Fruit fly (Drosophila melanogaster) Kc167 (cell line): ENCODE measurements around the gene vsg.

ENCODE experiments used
- Myc ChIP-seq: fragments of >200 bp; optimal IDR thresholded peaks from 2 replicates; lab custom pipeline; 2017; ENCODE audit warnings: missing external identifiers
- Sin3A ChIP-seq: fragments of >200 bp; optimal IDR thresholded peaks from 2 replicates; lab custom pipeline; 2018; ENCODE audit warnings: missing external identifiers
- h ChIP-seq: fragments of >200 bp; optimal IDR thresholded peaks from 3 replicates; lab custom pipeline; 2018; ENCODE audit warnings: missing external identifiers
- insv ChIP-seq: fragments of >200 bp; optimal IDR thresholded peaks from 3 replicates; lab custom pipeline; 2018; ENCODE audit warnings: missing external identifiers
- psq ChIP-seq: fragments of >200 bp; optimal IDR thresholded peaks from 2 replicates; lab custom pipeline; 2017; ENCODE audit warnings: missing external identifiers
- ttk ChIP-seq: sonication (Bioruptor generic); optimal IDR thresholded peaks from 2 replicates; lab custom pipeline; 2017; ENCODE audit warnings: missing external identifiers

The vsg gene

DNA sequence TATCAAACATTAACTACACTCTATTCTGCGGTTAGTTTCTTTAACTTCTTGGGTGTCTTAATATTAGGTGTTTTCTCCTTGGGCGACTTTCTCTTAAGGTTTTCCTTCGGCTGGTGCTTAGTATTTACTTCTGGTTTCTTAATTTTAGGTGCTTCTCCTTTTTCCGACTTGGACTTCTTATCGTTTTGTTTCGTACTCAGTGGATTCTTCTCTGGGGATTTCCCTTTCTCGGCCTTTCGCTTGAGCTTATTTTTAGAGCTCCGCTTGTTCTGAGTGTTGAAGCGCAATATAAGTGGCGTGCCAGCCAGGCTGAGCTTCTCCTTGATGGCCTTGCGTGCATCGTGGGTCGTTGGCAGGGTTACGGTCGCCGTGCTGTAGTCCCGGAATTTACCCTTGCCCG lies 3.7 kb downstream of the vsg start:
- TF ChIP-seq h (lab: Kevin White, UChicago) (no peak), psq (lab: Kevin White, UChicago) (no peak), ttk (lab: Kevin White, UChicago) (no peak), insv (lab: Kevin White, UChicago) (no peak), Myc (no peak), Sin3A (lab: Kevin White, UChicago) (no peak)

DNA sequence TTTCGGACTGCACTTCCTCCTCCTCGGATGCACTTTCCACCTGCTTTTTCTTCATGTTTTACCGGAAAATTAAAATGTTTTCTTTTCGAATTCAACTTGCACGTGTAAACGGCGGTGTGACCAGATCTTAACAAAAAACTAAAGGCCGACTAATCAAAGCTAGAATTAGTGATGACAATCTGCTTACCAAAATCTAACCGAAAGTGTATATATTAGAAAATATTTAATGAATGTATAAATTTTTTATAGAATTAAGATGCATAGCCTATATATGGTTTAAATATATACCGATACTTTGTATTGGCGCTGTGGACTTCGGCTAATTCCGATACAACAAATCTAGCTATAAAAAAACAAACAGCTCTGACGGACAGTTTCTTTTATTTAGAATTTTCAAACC lies 4.8 kb downstream of the vsg start, which contains the start of the genes CG18178 and CG14174:
Gene CG18178 (minus strand): TSS at position 216 of the 400 bp plus-strand sequence.
Gene CG14174 (plus strand): TSS at position 400 of the 400 bp plus-strand sequence.
- TF ChIP-seq h (lab: Kevin White, UChicago) (no peak), Sin3A (lab: Kevin White, UChicago) (no peak), Myc (no peak), insv (lab: Kevin White, UChicago) (no peak), ttk (lab: Kevin White, UChicago) (no peak), psq (lab: Kevin White, UChicago) (no peak)

DNA sequence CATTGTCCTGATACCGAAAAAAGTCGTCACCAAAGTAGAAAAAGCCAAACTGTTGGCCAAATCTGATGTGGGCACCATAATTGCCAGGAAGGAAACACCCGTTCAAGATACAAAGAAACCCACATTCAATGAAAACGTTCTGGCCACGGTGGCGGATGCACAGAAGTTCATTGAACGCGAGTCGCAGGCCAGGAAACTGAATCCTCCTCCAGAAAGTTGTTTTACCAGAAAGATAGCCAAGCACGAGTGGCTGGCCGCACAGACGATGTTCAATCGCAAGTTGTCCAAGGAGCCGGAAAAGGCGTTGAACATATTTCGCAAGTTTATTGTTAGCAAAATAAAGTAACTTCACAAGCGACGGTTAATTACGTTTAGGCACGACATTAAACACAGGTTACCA lies 6.0 kb downstream of the vsg start:
- TF ChIP-seq psq (lab: Kevin White, UChicago) = no peak
- no peak for TF ChIP-seq insv (lab: Kevin White, UChicago)
- TF ChIP-seq ttk (lab: Kevin White, UChicago) = no peak
- TF ChIP-seq Sin3A (lab: Kevin White, UChicago) = no peak
- no peak for TF ChIP-seq h (lab: Kevin White, UChicago)
- TF ChIP-seq Myc = no peak

DNA sequence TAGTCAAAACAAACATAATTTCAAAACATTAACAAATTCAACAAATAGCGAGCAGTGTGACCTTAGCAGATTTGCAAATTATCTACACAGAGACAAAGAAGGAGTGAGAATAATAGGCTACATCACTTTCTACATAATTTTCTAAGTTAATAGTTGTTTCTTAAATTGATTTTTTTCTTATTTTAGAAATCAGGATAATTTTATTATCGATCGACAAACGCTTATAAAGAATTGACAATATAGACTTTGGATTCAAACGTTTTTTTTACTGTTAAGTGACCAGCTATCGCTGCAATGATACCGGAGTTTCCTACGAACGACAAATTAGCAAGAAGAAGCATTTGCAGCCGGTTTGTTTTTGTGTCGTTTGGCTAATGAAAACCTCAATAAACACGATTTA lies 9.0 kb downstream of the vsg start, which contains the start of the genes nbs and defl:
Gene nbs (minus strand): TSS at position 87 of the 400 bp plus-strand sequence.
Gene defl (plus strand): TSS at position 316 of the 400 bp plus-strand sequence.
- no peak for TF ChIP-seq Sin3A (lab: Kevin White, UChicago)
- no peak for TF ChIP-seq psq (lab: Kevin White, UChicago)
- TF ChIP-seq insv (lab: Kevin White, UChicago) = no peak
- no peak for TF ChIP-seq ttk (lab: Kevin White, UChicago)
- TF ChIP-seq h (lab: Kevin White, UChicago) = no peak
- no peak for TF ChIP-seq Myc

DNA sequence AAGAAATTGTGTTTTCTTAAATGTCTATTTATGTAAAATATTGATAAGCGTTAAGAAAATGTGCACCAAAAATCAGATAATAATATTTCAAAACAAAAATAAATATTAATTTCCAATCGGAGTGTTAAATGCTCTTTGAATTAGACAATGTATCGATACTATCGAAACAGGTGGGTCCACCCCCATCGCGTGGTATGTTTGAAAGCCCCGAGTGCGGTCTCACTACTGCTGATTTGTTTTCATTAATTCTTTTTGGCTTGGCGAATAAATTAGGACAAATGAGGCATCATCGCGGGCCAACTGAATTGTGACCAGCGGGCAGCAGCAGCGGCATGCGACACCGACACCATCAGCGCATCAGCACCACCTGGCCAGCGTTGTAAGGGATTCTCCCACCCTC lies 12.6 kb downstream of the vsg start, which contains the start of gene Naa60:
Gene Naa60 (plus strand): TSS at position 189 of the 400 bp plus-strand sequence.
- TF ChIP-seq ttk (lab: Kevin White, UChicago) = no peak
- no peak for TF ChIP-seq Sin3A (lab: Kevin White, UChicago)
- TF ChIP-seq insv (lab: Kevin White, UChicago) = no peak
- TF ChIP-seq Myc = no peak
- no peak for TF ChIP-seq h (lab: Kevin White, UChicago)
- TF ChIP-seq psq (lab: Kevin White, UChicago) = no peak

DNA sequence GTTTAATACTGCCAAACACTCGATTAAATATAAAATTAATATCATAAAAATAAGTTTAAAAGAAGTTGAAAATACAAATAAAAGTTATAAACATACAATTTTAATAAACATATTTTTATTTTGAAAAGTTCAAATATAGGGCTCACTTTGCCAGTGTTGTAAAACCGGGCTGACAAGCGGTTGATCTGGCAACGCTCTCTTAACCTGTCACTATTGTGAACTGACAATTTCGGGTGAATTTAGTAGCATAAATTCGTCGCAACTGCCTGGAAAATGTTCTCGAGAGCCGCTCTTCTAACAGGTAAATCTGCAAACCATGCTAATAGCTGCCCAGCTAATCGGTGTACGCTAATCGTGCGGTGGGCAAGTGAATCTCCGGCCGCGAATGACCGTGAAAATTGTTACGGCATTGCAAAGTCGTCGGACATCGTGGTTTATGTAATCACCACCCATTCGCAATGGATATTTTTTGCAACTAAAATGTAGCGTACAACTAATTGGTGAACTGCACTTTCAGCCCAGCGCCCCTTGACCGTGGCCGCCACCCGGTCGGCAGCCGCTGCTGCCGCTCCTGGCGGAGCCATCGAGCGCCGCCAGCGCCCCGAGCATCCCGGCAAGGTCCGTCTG lies 15.8 kb downstream of the vsg start, which contains the start of gene ATPsynB:
Gene ATPsynB (plus strand): TSS at position 205 of the 627 bp plus-strand sequence.
- no peak for TF ChIP-seq Myc
- no peak for TF ChIP-seq insv (lab: Kevin White, UChicago)
- TF ChIP-seq psq (lab: Kevin White, UChicago) = no peak
- TF ChIP-seq ttk (lab: Kevin White, UChicago) = no peak
- no peak for TF ChIP-seq Sin3A (lab: Kevin White, UChicago)
- TF ChIP-seq h (lab: Kevin White, UChicago) = no peak

DNA sequence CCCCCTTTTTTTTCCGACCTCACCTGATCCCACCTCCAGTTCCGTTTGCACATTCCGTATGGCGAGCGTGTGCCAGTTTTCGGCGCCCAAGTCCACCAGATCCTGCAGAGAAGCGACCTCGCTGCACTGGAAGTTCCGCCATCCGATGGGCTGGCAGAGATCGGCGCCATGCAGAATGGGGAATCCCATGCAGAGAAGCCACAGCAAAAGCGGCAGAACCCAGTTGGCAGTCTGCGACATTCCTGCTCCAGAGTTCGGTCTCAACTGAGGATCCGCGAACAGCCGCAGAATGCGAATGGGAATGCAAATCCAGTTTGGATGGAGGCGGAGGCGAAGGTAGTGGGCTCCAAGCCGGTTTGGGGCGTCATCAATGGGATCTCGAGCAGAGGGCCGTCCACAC lies 19.4 kb downstream of the vsg start, which contains the start of gene CG6749:
Gene CG6749 (minus strand): TSS at position 245 of the 400 bp plus-strand sequence.
- TF ChIP-seq Sin3A (lab: Kevin White, UChicago) = no peak
- TF ChIP-seq ttk (lab: Kevin White, UChicago) = no peak
- TF ChIP-seq insv (lab: Kevin White, UChicago) = no peak
- no peak for TF ChIP-seq Myc
- TF ChIP-seq h (lab: Kevin White, UChicago) = no peak
- no peak for TF ChIP-seq psq (lab: Kevin White, UChicago)

DNA sequence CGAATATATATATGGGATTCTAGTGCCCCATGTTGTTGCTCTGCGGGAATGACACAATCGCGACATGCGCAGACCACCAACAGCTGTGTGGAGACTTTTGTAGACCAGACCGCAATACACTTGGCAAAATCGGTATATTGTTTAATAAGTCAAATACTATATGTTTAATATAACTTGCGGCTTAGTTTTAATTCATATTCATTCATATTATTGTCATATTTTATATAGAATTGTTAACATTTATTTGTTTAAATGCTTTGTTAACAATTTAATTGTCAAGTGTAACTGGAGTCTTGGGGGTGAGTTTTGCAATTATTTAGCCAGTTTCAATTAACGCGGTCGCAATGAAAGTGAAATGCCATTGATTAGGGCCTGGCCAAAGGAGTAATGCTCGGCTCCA lies 25.5 kb downstream of the vsg start:
- TF ChIP-seq ttk (lab: Kevin White, UChicago) (no peak), psq (lab: Kevin White, UChicago) (no peak), insv (lab: Kevin White, UChicago) (no peak), Sin3A (lab: Kevin White, UChicago) (no peak), Myc (no peak), h (lab: Kevin White, UChicago) (no peak)

DNA sequence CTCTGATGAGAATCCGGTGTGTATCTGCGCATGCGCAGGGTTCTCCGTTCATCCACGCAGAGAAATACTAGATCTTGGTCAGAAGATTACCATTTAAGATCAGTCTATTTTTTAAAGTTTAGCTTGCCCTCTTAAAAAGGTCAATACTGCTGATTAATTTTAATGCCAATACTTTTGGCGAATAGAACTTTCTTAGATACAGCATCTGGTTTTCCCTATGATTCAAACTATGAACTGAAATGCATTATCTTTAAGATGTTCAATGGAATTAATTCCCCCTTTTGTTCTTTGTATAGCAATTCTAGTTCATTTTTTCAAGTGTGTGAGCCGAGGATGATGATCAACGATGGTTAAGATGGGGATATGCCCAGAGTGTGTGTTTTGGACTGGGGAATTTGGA lies 28.2 kb downstream of the vsg start:
- TF ChIP-seq ttk (lab: Kevin White, UChicago) (no peak), insv (lab: Kevin White, UChicago) (no peak), Sin3A (lab: Kevin White, UChicago) (no peak), h (lab: Kevin White, UChicago) (no peak), psq (lab: Kevin White, UChicago) (no peak), Myc (no peak)

DNA sequence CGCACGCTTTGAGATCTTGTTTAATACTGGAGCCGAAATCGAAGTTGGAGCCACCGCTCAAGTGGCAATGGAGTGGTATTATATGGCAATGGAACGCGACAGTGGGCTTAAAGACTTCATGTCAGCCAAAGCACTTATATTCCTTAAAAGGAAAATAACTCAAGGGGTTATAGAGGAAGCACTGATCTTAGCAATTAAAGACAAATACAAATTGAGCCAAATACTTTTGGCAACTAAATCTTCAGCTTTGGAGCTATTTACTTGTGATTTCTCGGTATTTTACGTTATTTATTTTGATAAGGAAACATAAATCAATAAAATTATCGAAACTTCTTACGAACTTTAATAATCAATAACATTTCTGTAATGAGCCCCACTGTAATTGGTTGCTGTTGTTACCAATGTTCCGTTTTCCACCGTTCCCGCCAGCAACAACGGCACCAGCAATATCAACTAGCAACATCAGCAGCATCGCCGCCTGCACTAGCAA lies 30.0 kb downstream of the vsg start:
- TF ChIP-seq Sin3A (lab: Kevin White, UChicago) (no peak), Myc (no peak), insv (lab: Kevin White, UChicago) (no peak), psq (lab: Kevin White, UChicago) (no peak), h (lab: Kevin White, UChicago) (no peak), ttk (lab: Kevin White, UChicago) (no peak)

DNA sequence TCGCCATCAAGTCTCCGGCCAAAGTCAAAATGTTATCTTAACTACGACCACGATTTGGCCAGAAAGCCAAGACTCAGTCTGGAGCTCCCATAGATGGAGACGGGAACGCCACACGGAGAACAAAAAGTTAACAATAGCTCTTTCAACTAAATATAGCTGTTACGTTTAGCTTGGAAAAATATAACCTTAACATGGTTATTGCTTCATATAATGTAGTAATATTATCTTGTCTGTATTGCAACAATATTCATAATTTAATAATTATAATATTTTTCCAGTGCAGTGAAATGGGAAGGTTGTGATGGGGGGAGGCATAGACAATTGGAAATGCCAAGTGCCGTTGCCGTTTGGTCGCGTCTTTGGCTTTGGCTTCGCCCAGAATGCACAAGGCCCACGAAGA lies 31.3 kb downstream of the vsg start:
- no peak for TF ChIP-seq h (lab: Kevin White, UChicago)
- TF ChIP-seq insv (lab: Kevin White, UChicago) = no peak
- TF ChIP-seq psq (lab: Kevin White, UChicago) = no peak
- TF ChIP-seq ttk (lab: Kevin White, UChicago) = no peak
- no peak for TF ChIP-seq Sin3A (lab: Kevin White, UChicago)
- TF ChIP-seq Myc = no peak
